Fruit fly (Drosophila melanogaster) whole organism, embryonic: Measurements from ENCODE around the gene IntS10.

Experiments
- Ada2b ChIP-seq: fragments of 200-800 bp; sonication (Bioruptor generic); IDR thresholded peaks from 2 replicates; pipeline ENCODE4 v1.3.6; 2022; ENCODE audit warnings: missing biosample characterization, missing genetic modification characterization
- CG1024 ChIP-seq: fragments of 200-800 bp; sonication (Bioruptor generic); IDR thresholded peaks from 2 replicates; pipeline ENCODE4 v1.3.6; 2022; ENCODE audit warnings: missing biosample characterization, missing genetic modification characterization
- CG10959 ChIP-seq: fragments of 200-800 bp; sonication (Bioruptor generic); IDR thresholded peaks from 2 replicates; pipeline ENCODE4 v1.3.6; 2022; ENCODE audit warnings: missing biosample characterization, missing genetic modification characterization
- CG11085 ChIP-seq: fragments of 200-800 bp; sonication (Bioruptor generic); IDR thresholded peaks from 2 replicates; pipeline ENCODE4 v1.3.6; 2022; ENCODE audit warnings: missing biosample characterization, missing genetic modification characterization
- CG11456 ChIP-seq: fragments of 200-800 bp; sonication (Bioruptor generic); IDR thresholded peaks from 3 replicates; pipeline ENCODE4 v1.3.6; 2022; ENCODE audit warnings: missing biosample characterization, missing genetic modification characterization
- CG11504 ChIP-seq: fragments of 200-800 bp; sonication (Bioruptor generic); optimal IDR thresholded peaks from 3 replicates; lab custom pipeline; 2019; ENCODE audit warnings: missing biosample characterization, mild to moderate bottlenecking, missing genetic modification characterization, moderate library complexity
- CG11560 ChIP-seq: fragments of 200-800 bp; sonication (Bioruptor generic); IDR thresholded peaks from 3 replicates; pipeline ENCODE4 v1.3.6; 2022; ENCODE audit warnings: missing biosample characterization, missing genetic modification characterization
- CG12155 ChIP-seq: fragments of 200-800 bp; sonication (Bioruptor generic); optimal IDR thresholded peaks from 3 replicates; lab custom pipeline; 2016; ENCODE audit warnings: missing biosample characterization, missing genetic modification characterization
- CG12659 ChIP-seq: fragments of 200-800 bp; sonication (Bioruptor generic); optimal IDR thresholded peaks from 3 replicates; lab custom pipeline; 2017; ENCODE audit warnings: mild to moderate bottlenecking, missing biosample characterization, missing genetic modification reagents, missing genetic modification characterization
- CG12942 ChIP-seq: fragments of 200-800 bp; sonication (Bioruptor generic); optimal IDR thresholded peaks from 3 replicates; lab custom pipeline; 2016; ENCODE audit warnings: missing biosample characterization, missing genetic modification characterization
- CG14014 ChIP-seq: fragments of 200-800 bp; sonication (Bioruptor generic); IDR thresholded peaks from 2 replicates; pipeline ENCODE4 v1.3.6; 2022; ENCODE audit warnings: missing biosample characterization, missing genetic modification characterization
- CG15601 ChIP-seq: fragments of 200-800 bp; sonication (Bioruptor generic); optimal IDR thresholded peaks from 3 replicates; lab custom pipeline; 2019; ENCODE audit warnings: missing biosample characterization, mild to moderate bottlenecking, missing genetic modification characterization, moderate library complexity
- CG17328 ChIP-seq: fragments of 200-800 bp; sonication (Bioruptor generic); IDR thresholded peaks from 2 replicates; pipeline ENCODE4 v1.3.6; 2022; ENCODE audit warnings: missing biosample characterization, missing genetic modification characterization
- CG32532 ChIP-seq: fragments of 200-800 bp; sonication (Bioruptor generic); IDR thresholded peaks from 2 replicates; pipeline ENCODE4 v1.3.6; 2022; ENCODE audit warnings: missing biosample characterization, missing genetic modification characterization
- CG3847 ChIP-seq: fragments of 200-800 bp; sonication (Bioruptor generic); IDR thresholded peaks from 2 replicates; pipeline ENCODE4 v1.3.6; 2022; ENCODE audit warnings: missing biosample characterization, missing genetic modification characterization
- CG4404 ChIP-seq: fragments of 200-800 bp; sonication (Bioruptor generic); IDR thresholded peaks from 2 replicates; pipeline ENCODE4 v1.3.6; 2022; ENCODE audit warnings: missing biosample characterization, missing genetic modification characterization
- CG6683 ChIP-seq: fragments of 200-800 bp; sonication (Bioruptor generic); optimal IDR thresholded peaks from 2 replicates; lab custom pipeline; 2017; ENCODE audit warnings: missing biosample characterization, mild to moderate bottlenecking, missing genetic modification characterization, missing genetic modification reagents
- CG9797 ChIP-seq: fragments of 200-800 bp; sonication (Bioruptor generic); optimal IDR thresholded peaks from 3 replicates; lab custom pipeline; 2018; ENCODE audit warnings: missing biosample characterization, mild to moderate bottlenecking, missing genetic modification characterization
- CG9876 ChIP-seq: fragments of 200-800 bp; sonication (Bioruptor generic); optimal IDR thresholded peaks from 2 replicates; lab custom pipeline; 2016; ENCODE audit warnings: missing biosample characterization, missing genetic modification characterization
- CG9932 ChIP-seq: fragments of 200-800 bp; sonication (Bioruptor generic); IDR thresholded peaks from 2 replicates; pipeline ENCODE4 v1.3.6; 2022; ENCODE audit warnings: missing biosample characterization, missing genetic modification characterization
- Dad ChIP-seq: fragments of 200-800 bp; sonication (Bioruptor generic); optimal IDR thresholded peaks from 3 replicates; lab custom pipeline; 2016; ENCODE audit warnings: missing biosample characterization, missing genetic modification characterization
- Gug ChIP-seq: fragments of 200-800 bp; sonication (Bioruptor generic); IDR thresholded peaks from 4 replicates; pipeline ENCODE4 v1.3.6; 2022; ENCODE audit warnings: missing biosample characterization, missing genetic modification characterization
- H2.0 ChIP-seq: fragments of 200-800 bp; sonication (Bioruptor generic); IDR thresholded peaks from 2 replicates; pipeline ENCODE4 v1.3.6; 2022; ENCODE audit warnings: missing biosample characterization, missing genetic modification characterization
- HmgZ ChIP-seq: fragments of 200-800 bp; sonication (Bioruptor generic); optimal IDR thresholded peaks from 2 replicates; lab custom pipeline; 2018; ENCODE audit warnings: missing biosample characterization, mild to moderate bottlenecking, missing genetic modification characterization
- Hr78 ChIP-seq, 2 experiments: fragments of 200-800 bp in 1 of 2; fragments of >200 bp in 1 of 2; sonication (Bioruptor generic) in 1 of 2; optimal IDR thresholded peaks; 2 replicates each; lab custom pipeline; 2017 to 2019; ENCODE audit warnings: missing biosample characterization in 2 of 2, missing genetic modification characterization in 2 of 2, mild to moderate bottlenecking in 1 of 2, moderate library complexity in 1 of 2
- Hsf ChIP-seq: fragments of 200-800 bp; sonication (Bioruptor generic); optimal IDR thresholded peaks from 3 replicates; lab custom pipeline; 2016; ENCODE audit warnings: missing biosample characterization, missing genetic modification characterization
- MBD-R2 ChIP-seq: fragments of 200-800 bp; sonication (Bioruptor generic); IDR thresholded peaks from 2 replicates; pipeline ENCODE4 v1.3.6; 2022; ENCODE audit warnings: missing biosample characterization, missing genetic modification characterization
- Poxn ChIP-seq: fragments of 200-800 bp; sonication (Bioruptor generic); IDR thresholded peaks from 2 replicates; pipeline ENCODE4 v1.3.6; 2022; ENCODE audit warnings: missing biosample characterization, missing genetic modification characterization
- Spps ChIP-seq: fragments of 200-800 bp; sonication (Bioruptor generic); optimal IDR thresholded peaks from 2 replicates; lab custom pipeline; 2018; ENCODE audit warnings: missing biosample characterization, mild to moderate bottlenecking, missing genetic modification characterization
- Tbp ChIP-seq: fragments of >200 bp; optimal IDR thresholded peaks from 2 replicates; lab custom pipeline; 2018; ENCODE audit warnings: missing biosample characterization, missing genetic modification characterization
- ara ChIP-seq: fragments of 200-800 bp; sonication (Bioruptor generic); IDR thresholded peaks from 2 replicates; pipeline ENCODE4 v1.3.6; 2022; ENCODE audit warnings: missing biosample characterization, missing genetic modification characterization
- bsh ChIP-seq, 2 experiments: fragments of 200-800 bp; sonication (Bioruptor generic); optimal IDR thresholded peaks; 2 replicates each; lab custom pipeline; 2017 to 2018; ENCODE audit warnings: mild to moderate bottlenecking in 2 of 2, missing biosample characterization in 2 of 2, missing genetic modification characterization in 2 of 2, moderate library complexity in 1 of 2
- en ChIP-seq: fragments of 200-800 bp; sonication (Bioruptor generic); optimal IDR thresholded peaks from 2 replicates; lab custom pipeline; 2016; ENCODE audit warnings: missing biosample characterization, missing genetic modification characterization
- gce ChIP-seq: fragments of 200-800 bp; sonication (Bioruptor generic); IDR thresholded peaks from 3 replicates; pipeline ENCODE4 v1.3.6; 2022; ENCODE audit warnings: missing biosample characterization, missing genetic modification characterization
- gcm ChIP-seq: fragments of 200-800 bp; sonication (Bioruptor generic); optimal IDR thresholded peaks from 2 replicates; lab custom pipeline; 2019; ENCODE audit warnings: missing biosample characterization, mild to moderate bottlenecking, missing genetic modification characterization, moderate library complexity
- gsb-n ChIP-seq: fragments of 200-800 bp; sonication (Bioruptor generic); optimal IDR thresholded peaks from 3 replicates; lab custom pipeline; 2018; ENCODE audit warnings: missing biosample characterization, mild to moderate bottlenecking, missing genetic modification characterization
- ken ChIP-seq: fragments of 200-800 bp; sonication (Bioruptor generic); IDR thresholded peaks from 3 replicates; pipeline ENCODE4 v1.3.6; 2022; ENCODE audit warnings: missing biosample characterization, missing genetic modification characterization
- lmd ChIP-seq: fragments of 200-800 bp; sonication (Bioruptor generic); IDR thresholded peaks from 2 replicates; pipeline ENCODE4 v1.3.6; 2022; ENCODE audit warnings: missing biosample characterization, missing genetic modification characterization
- lola ChIP-seq, 3 experiments: fragments of >200 bp in 2 of 3; fragments of 200-800 bp in 1 of 3; sonication (Bioruptor generic) in 1 of 3; optimal IDR thresholded peaks; 2 replicates each; lab custom pipeline; 2017 to 2019; ENCODE audit warnings: missing biosample characterization in 3 of 3, missing genetic modification characterization in 3 of 3, mild to moderate bottlenecking in 1 of 3, moderate library complexity in 1 of 3
- otp ChIP-seq: fragments of 200-800 bp; sonication (Bioruptor generic); IDR thresholded peaks from 3 replicates; pipeline ENCODE4, ENCODE4 v1.3.6; 2022; ENCODE audit warnings: missing biosample characterization, missing genetic modification characterization
- p53 ChIP-seq: fragments of 200-800 bp; sonication (Bioruptor generic); optimal IDR thresholded peaks from 2 replicates; lab custom pipeline; 2016; ENCODE audit warnings: missing biosample characterization, missing genetic modification characterization
- prd ChIP-seq, 3 experiments: fragments of >200 bp in 2 of 3; fragments of 200-800 bp in 1 of 3; sonication (Bioruptor generic) in 1 of 3; optimal IDR thresholded peaks in 2 of 3; IDR thresholded peaks in 1 of 3; 2 replicates in 2 of 3; 3 replicates in 1 of 3; pipeline versions ENCODE4 v1.3.6 to Lab custom; 2017 to 2022; ENCODE audit warnings: missing biosample characterization in 1 of 3, missing genetic modification characterization in 1 of 3
- salm ChIP-seq: fragments of 200-800 bp; sonication (Bioruptor generic); optimal IDR thresholded peaks from 2 replicates; lab custom pipeline; 2018; ENCODE audit warnings: missing biosample characterization, mild to moderate bottlenecking, missing genetic modification characterization
- schlank ChIP-seq: fragments of 200-800 bp; sonication (Bioruptor generic); optimal IDR thresholded peaks from 2 replicates; lab custom pipeline; 2018; ENCODE audit warnings: missing biosample characterization, mild to moderate bottlenecking, missing genetic modification characterization
- sima ChIP-seq: fragments of 200-800 bp; sonication (Bioruptor generic); optimal IDR thresholded peaks from 2 replicates; lab custom pipeline; 2016; ENCODE audit warnings: missing biosample characterization, missing genetic modification characterization
- vfl ChIP-seq: fragments of 200-800 bp; sonication (Bioruptor generic); optimal IDR thresholded peaks from 2 replicates; lab custom pipeline; 2016; ENCODE audit warnings: missing biosample characterization, missing genetic modification characterization

IntS10 gene

DNA sequence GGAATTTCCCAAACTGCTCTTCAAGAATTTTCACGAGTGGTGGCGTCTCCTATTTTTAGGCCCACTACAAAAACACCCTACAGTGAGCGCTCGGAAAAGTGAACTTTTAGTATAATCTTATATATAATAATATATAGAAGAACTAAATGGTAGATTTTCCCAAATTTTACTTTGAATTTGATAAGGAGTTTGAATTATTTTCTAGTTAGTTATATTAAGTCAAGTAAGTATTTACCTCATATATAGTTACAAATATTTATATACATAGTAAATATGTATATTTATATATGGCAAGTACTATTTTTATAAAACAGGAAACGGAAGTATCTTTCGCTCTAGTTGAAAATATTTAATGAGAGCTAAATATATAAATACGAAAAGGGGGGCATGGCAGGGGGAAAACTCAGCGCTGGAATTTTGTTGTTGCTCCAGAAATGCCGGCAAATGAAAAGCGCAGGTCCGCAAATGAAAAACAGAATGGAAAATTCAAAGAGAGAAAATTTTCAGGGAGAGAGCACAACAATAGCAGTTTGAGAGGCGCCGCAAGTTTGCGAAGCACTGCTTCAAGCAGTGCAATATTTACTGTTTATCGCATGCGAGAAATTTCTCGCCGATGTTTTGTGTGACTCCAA, 17.6 kb upstream of the IntS10 start (continued):
- TF ChIP-seq Hsf (GFP tag; lab: Kevin White, UChicago): no peak
- no peak for TF ChIP-seq Spps (tag; lab: Kevin White, UChicago)
- TF ChIP-seq CG6683 (GFP tag; lab: Kevin White, UChicago): no peak
- no peak for TF ChIP-seq Poxn (GFP tag; lab: Robert Waterston, UW)
- TF ChIP-seq vfl (GFP tag; lab: Kevin White, UChicago): no peak
- TF ChIP-seq HmgZ (tag; lab: Kevin White, UChicago): peak; percentile 35
- no peak for TF ChIP-seq CG9797 (GFP tag; lab: Kevin White, UChicago)
- peak; percentile 66 for TF ChIP-seq gcm (GFP tag; lab: Kevin White, UChicago)
- no peak for TF ChIP-seq Dad (GFP tag; lab: Kevin White, UChicago)
- TF ChIP-seq CG14014 (GFP tag; lab: Robert Waterston, UW): no peak
- TF ChIP-seq MBD-R2 (GFP tag; lab: Robert Waterston, UW): peak; percentile 50
- no peak for TF ChIP-seq CG17328 (GFP tag; lab: Robert Waterston, UW)
- no peak for TF ChIP-seq CG12155 (GFP tag; lab: Kevin White, UChicago)
- TF ChIP-seq Gug (GFP tag; lab: Robert Waterston, UW): no peak
- no peak for TF ChIP-seq CG1024
- TF ChIP-seq Tbp (GFP tag; lab: Kevin White, UChicago): no peak
- TF ChIP-seq schlank (tag; lab: Kevin White, UChicago): no peak
- no peak for TF ChIP-seq salm (tag; lab: Kevin White, UChicago)
- no peak for TF ChIP-seq p53 (GFP tag; lab: Kevin White, UChicago)
- no peak for TF ChIP-seq sima
- no peak for TF ChIP-seq CG10959 (GFP tag; lab: Robert Waterston, UW)
- peak; percentile 9 for TF ChIP-seq CG12659 (GFP tag; lab: Kevin White, UChicago)
- TF ChIP-seq otp (GFP tag; lab: Robert Waterston, UW): no peak
- peak in 1 of 3 experiments; percentile 28 for TF ChIP-seq lola (GFP tag; optimal IDR thresholded peaks at IDR 0.05; lab: Kevin White, UChicago)

DNA sequence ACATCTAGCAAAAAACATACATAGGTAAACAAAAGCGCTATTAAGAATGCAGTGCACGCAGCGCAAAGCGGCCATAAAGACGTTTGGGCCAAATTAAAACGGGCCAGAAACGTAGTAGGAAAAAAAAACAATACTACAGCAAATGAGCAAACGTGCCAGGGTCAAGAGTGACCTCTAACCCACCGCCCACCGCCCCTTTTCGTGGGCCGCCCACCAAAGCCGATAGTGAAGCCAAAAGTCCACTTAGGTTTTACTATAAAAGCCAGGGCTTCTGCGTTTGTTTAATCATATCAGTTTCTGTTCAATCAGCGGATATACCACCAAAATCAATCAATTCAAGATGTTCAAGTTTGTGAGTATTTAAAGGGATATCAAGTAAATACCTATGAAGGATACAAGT, 16.0 kb upstream of the IntS10 start, which contains the start of gene CG32266:
Gene CG32266 (plus strand): TSS at position 301 of the 400 bp plus-strand sequence.
- TF ChIP-seq H2.0 (GFP tag; lab: Robert Waterston, UW) (no peak), gce (no peak), en (no peak), Hr78 (GFP tag; optimal IDR thresholded peaks at IDR 0.05; lab: Kevin White, UChicago) (peak in 1 of 2 experiments; percentile 69)

DNA sequence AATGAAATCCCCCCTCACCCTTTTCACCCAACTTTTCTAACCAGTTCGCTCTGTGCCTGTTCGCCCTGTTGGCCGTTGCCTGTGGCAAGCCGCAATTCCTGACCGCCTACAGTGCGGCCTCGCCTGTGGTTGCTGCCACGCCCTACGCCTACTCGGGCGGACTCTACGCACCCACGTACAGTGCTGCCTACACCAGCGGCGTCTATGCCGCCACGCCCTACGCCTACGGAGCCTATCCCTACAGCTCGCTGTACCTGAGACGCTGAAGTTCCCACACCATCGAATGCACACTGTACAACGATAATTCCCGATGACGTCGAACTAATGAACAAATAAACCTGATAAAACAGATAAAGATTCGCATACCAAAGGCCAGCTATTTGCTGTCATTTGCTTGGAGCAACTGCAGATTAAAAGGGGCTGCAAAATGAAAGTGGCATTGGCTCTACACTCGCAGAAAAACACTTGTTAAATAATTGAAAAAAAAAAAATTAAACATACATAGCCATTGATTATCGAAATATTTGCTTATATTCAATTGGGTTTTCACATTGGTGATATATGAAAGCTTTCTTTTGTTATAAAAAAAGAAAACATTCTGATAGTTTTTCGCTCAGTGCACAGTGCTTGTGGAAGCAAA, 15.3 kb upstream of the IntS10 start:
- TF ChIP-seq CG11085 (GFP tag; lab: Robert Waterston, UW): no peak
- TF ChIP-seq gsb-n (tag; lab: Kevin White, UChicago): no peak
- no peak for TF ChIP-seq CG9876 (GFP tag; lab: Kevin White, UChicago)
- 0 out of 2 replicates have a peak, but pooled peaks have one; percentile 16 for TF ChIP-seq lmd (GFP tag; lab: Robert Waterston, UW)
- peak; percentile 58; the same call in 1 of the 3 replicates for TF ChIP-seq CG11456 (GFP tag; lab: Robert Waterston, UW)
- TF ChIP-seq CG9932 (GFP tag; lab: Robert Waterston, UW): peak; percentile 28; the same call in 1 of the 2 replicates
- TF ChIP-seq CG3847 (GFP tag; lab: Robert Waterston, UW): peak; percentile 5; the same call in 1 of the 2 replicates
- TF ChIP-seq CG11560: 0 out of 3 replicates have a peak, but pooled peaks have one; percentile 21
- TF ChIP-seq CG32532 (GFP tag; lab: Robert Waterston, UW): peak; percentile 49
- 0 out of 2 replicates have a peak, but pooled peaks have one; percentile 7 for TF ChIP-seq ara
- TF ChIP-seq prd (optimal IDR thresholded peaks at IDR 0.05; lab: Kevin White, UChicago): no peak
- peak; percentile 22; the same call in 1 of the 3 replicates for TF ChIP-seq prd (GFP tag; IDR thresholded peaks at IDR 0.05; lab: Robert Waterston, UW)
- TF ChIP-seq CG11504 (tag; lab: Kevin White, UChicago): peak; percentile 8
- TF ChIP-seq ken: 0 out of 3 replicates have a peak, but pooled peaks have one; percentile 7
- peak; percentile 16; the same call in 1 of the 2 replicates for TF ChIP-seq CG4404 (GFP tag; lab: Robert Waterston, UW)
- TF ChIP-seq CG12942 (GFP tag; lab: Kevin White, UChicago): no peak
- no peak for TF ChIP-seq CG15601 (tag; lab: Kevin White, UChicago)
- peak in 1 of 2 experiments; percentile 1 for TF ChIP-seq bsh (GFP tag; optimal IDR thresholded peaks at IDR 0.05; lab: Kevin White, UChicago)
- 0 out of 2 replicates have a peak, but pooled peaks have one; percentile 4 for TF ChIP-seq Ada2b (GFP tag; lab: Robert Waterston, UW)
